Worm (Caenorhabditis elegans) whole organism, L2 larva: ENCODE data around the gene rpt-6.

Experiments
- C34F6.9 ChIP-seq: fragments of 150-350 bp; optimal IDR thresholded peaks from 2 replicates; lab custom pipeline; 2014; ENCODE audit warnings: missing biosample characterization, missing genetic modification characterization
- F13H6.1 ChIP-seq: sonication (generic microtip); optimal IDR thresholded peaks from 2 replicates; lab custom pipeline; 2016; ENCODE audit warnings: missing genetic modification characterization, missing compliant biosample characterization
- R02D3.7 ChIP-seq: fragments of 150-350 bp; optimal IDR thresholded peaks from 2 replicates; lab custom pipeline; 2014; ENCODE audit warnings: missing biosample characterization, missing genetic modification characterization
- Y55F3AM.14 ChIP-seq: fragments of 200-800 bp; sonication (Bioruptor generic); optimal IDR thresholded peaks from 2 replicates; lab custom pipeline; 2018; ENCODE audit warnings: mild to moderate bottlenecking, missing genetic modification characterization, missing compliant biosample characterization
- ZK546.5 ChIP-seq: sonication (generic microtip); optimal IDR thresholded peaks from 2 replicates; lab custom pipeline; 2017; ENCODE audit warnings: missing biosample characterization, missing genetic modification characterization
- alr-1 ChIP-seq: fragments of 150-350 bp; optimal IDR thresholded peaks from 2 replicates; lab custom pipeline; 2014; ENCODE audit warnings: missing biosample characterization, missing genetic modification characterization
- ama-1 ChIP-seq: fragments of 150-350 bp; optimal IDR thresholded peaks from 2 replicates; lab custom pipeline; 2018; ENCODE audit warnings: inconsistent platforms
- blmp-1 ChIP-seq: sonication (generic microtip); optimal IDR thresholded peaks from 2 replicates; lab custom pipeline; 2017; ENCODE audit warnings: missing genetic modification characterization, mild to moderate bottlenecking, missing compliant biosample characterization, antibody characterized with exemption, moderate library complexity; ENCODE audit not compliant: insufficient read depth
- ceh-16 ChIP-seq: fragments of 150-350 bp; optimal IDR thresholded peaks from 2 replicates; lab custom pipeline; 2014; ENCODE audit warnings: missing biosample characterization, missing genetic modification characterization
- crh-2 ChIP-seq: sonication (generic microtip); optimal IDR thresholded peaks from 2 replicates; lab custom pipeline; 2017; ENCODE audit warnings: missing biosample characterization, missing genetic modification characterization
- dmd-4 ChIP-seq: sonication (generic microtip); optimal IDR thresholded peaks from 2 replicates; lab custom pipeline; 2017; ENCODE audit warnings: missing biosample characterization, missing genetic modification characterization
- egl-27 ChIP-seq: sonication (generic microtip); optimal IDR thresholded peaks from 3 replicates; lab custom pipeline; 2017; ENCODE audit warnings: missing biosample characterization, missing genetic modification reagents, missing genetic modification characterization
- elt-1 ChIP-seq: fragments of 150-350 bp; optimal IDR thresholded peaks from 2 replicates; lab custom pipeline; 2014; ENCODE audit warnings: missing biosample characterization, missing genetic modification characterization
- elt-3 ChIP-seq: sonication (generic microtip); optimal IDR thresholded peaks from 2 replicates; lab custom pipeline; 2017; ENCODE audit warnings: missing biosample characterization, missing genetic modification characterization
- fos-1 ChIP-seq: fragments of 150-350 bp; optimal IDR thresholded peaks from 2 replicates; lab custom pipeline; 2014; ENCODE audit warnings: missing biosample characterization, missing genetic modification characterization
- gmeb-1 ChIP-seq: fragments of 150-350 bp; optimal IDR thresholded peaks from 2 replicates; lab custom pipeline; 2014; ENCODE audit warnings: missing biosample characterization, missing genetic modification characterization
- lin-11 ChIP-seq: fragments of 150-350 bp; sonication (generic microtip); optimal IDR thresholded peaks from 2 replicates; lab custom pipeline; 2014; ENCODE audit warnings: missing biosample characterization, missing genetic modification characterization, inconsistent platforms, mixed read lengths
- lin-13 ChIP-seq: fragments of 150-350 bp; optimal IDR thresholded peaks from 2 replicates; lab custom pipeline; 2014; ENCODE audit warnings: missing biosample characterization, missing genetic modification reagents, missing genetic modification characterization
- lin-39 ChIP-seq: fragments of 150-350 bp; optimal IDR thresholded peaks from 2 replicates; lab custom pipeline; 2014; ENCODE audit warnings: missing biosample characterization, missing genetic modification reagents, missing genetic modification characterization
- lsy-2 ChIP-seq, 2 experiments: fragments of 150-350 bp in 1 of 2; sonication (generic microtip) in 1 of 2; optimal IDR thresholded peaks; 2 replicates each; lab custom pipeline; 2014 to 2017; ENCODE audit warnings: missing biosample characterization in 2 of 2, missing genetic modification characterization in 2 of 2
- mab-5 ChIP-seq: fragments of 150-350 bp; optimal IDR thresholded peaks from 2 replicates; lab custom pipeline; 2014; ENCODE audit warnings: missing biosample characterization, missing genetic modification characterization
- mbf-1 ChIP-seq: sonication (generic microtip); optimal IDR thresholded peaks from 2 replicates; lab custom pipeline; 2017; ENCODE audit warnings: missing biosample characterization, missing genetic modification characterization
- nhr-10 ChIP-seq: sonication (generic microtip); optimal IDR thresholded peaks from 2 replicates; lab custom pipeline; 2017; ENCODE audit warnings: missing biosample characterization, missing genetic modification characterization
- nhr-11 ChIP-seq: fragments of 150-350 bp; optimal IDR thresholded peaks from 2 replicates; lab custom pipeline; 2014; ENCODE audit warnings: missing biosample characterization, missing genetic modification characterization
- nhr-12 ChIP-seq: fragments of 150-350 bp; optimal IDR thresholded peaks from 2 replicates; lab custom pipeline; 2014; ENCODE audit warnings: missing biosample characterization, missing genetic modification characterization
- nhr-129 ChIP-seq: fragments of 150-350 bp; optimal IDR thresholded peaks from 2 replicates; lab custom pipeline; 2014; ENCODE audit warnings: missing biosample characterization, missing genetic modification characterization
- nhr-21 ChIP-seq: fragments of 150-350 bp; optimal IDR thresholded peaks from 2 replicates; lab custom pipeline; 2014; ENCODE audit warnings: missing biosample characterization, missing genetic modification characterization
- nhr-23 ChIP-seq: fragments of 150-350 bp; optimal IDR thresholded peaks from 2 replicates; lab custom pipeline; 2014; ENCODE audit warnings: missing biosample characterization, missing genetic modification reagents, missing genetic modification characterization
- nhr-25 ChIP-seq: fragments of 150-350 bp; sonication (generic microtip); optimal IDR thresholded peaks from 3 replicates; lab custom pipeline; 2014; ENCODE audit warnings: missing biosample characterization, missing genetic modification characterization
- nhr-6 ChIP-seq: fragments of 150-350 bp; optimal IDR thresholded peaks from 2 replicates; lab custom pipeline; 2014; ENCODE audit warnings: missing biosample characterization, missing genetic modification characterization
- nhr-77 ChIP-seq: fragments of 150-350 bp; optimal IDR thresholded peaks from 2 replicates; lab custom pipeline; 2014; ENCODE audit warnings: missing biosample characterization, missing genetic modification characterization
- peb-1 ChIP-seq: fragments of 150-350 bp; optimal IDR thresholded peaks from 2 replicates; lab custom pipeline; 2014; ENCODE audit warnings: missing biosample characterization, missing genetic modification characterization
- sem-4 ChIP-seq: fragments of 150-350 bp; optimal IDR thresholded peaks from 2 replicates; lab custom pipeline; 2014; ENCODE audit warnings: missing biosample characterization, missing genetic modification reagents, missing genetic modification characterization
- sma-3 ChIP-seq: sonication (generic microtip); optimal IDR thresholded peaks from 2 replicates; lab custom pipeline; 2016; ENCODE audit warnings: missing genetic modification reagents, missing genetic modification characterization, missing compliant biosample characterization
- sma-9 ChIP-seq, 2 experiments: fragments of 150-350 bp in 1 of 2; sonication (generic microtip) in 1 of 2; optimal IDR thresholded peaks; 2 replicates each; lab custom pipeline; 2014 to 2016; ENCODE audit warnings: missing genetic modification characterization in 2 of 2, mild to moderate bottlenecking in 1 of 2, missing biosample characterization in 1 of 2, missing compliant biosample characterization in 1 of 2, missing genetic modification reagents in 1 of 2, moderate library complexity in 1 of 2
- snpc-4 ChIP-seq: fragments of 150-350 bp; optimal IDR thresholded peaks from 2 replicates; lab custom pipeline; 2014; ENCODE audit warnings: missing biosample characterization, missing genetic modification characterization
- unc-39 ChIP-seq: fragments of 150-350 bp; optimal IDR thresholded peaks from 2 replicates; lab custom pipeline; 2014; ENCODE audit warnings: missing biosample characterization, missing genetic modification characterization
- unc-55 ChIP-seq: fragments of 150-350 bp; sonication (generic microtip); optimal IDR thresholded peaks from 3 replicates; lab custom pipeline; 2014; ENCODE audit warnings: missing biosample characterization, missing genetic modification reagents, missing genetic modification characterization
- unc-62 ChIP-seq: fragments of 150-350 bp; optimal IDR thresholded peaks from 2 replicates; lab custom pipeline; 2014; ENCODE audit warnings: missing biosample characterization, missing genetic modification reagents, missing genetic modification characterization
- zag-1 ChIP-seq: fragments of 150-350 bp; optimal IDR thresholded peaks from 2 replicates; lab custom pipeline; 2014; ENCODE audit warnings: missing biosample characterization, missing genetic modification characterization
- ztf-1 ChIP-seq: fragments of 200-800 bp; sonication (Bioruptor generic); conservative IDR thresholded peaks from 2 replicates; pipeline ENCODE4 v1.3.6; 2022; ENCODE audit warnings: missing genetic modification characterization, missing compliant biosample characterization
- ztf-11 ChIP-seq: sonication (generic microtip); optimal IDR thresholded peaks from 2 replicates; lab custom pipeline; 2017; ENCODE audit warnings: missing biosample characterization, missing genetic modification characterization
- ztf-4 ChIP-seq: fragments of 150-350 bp; optimal IDR thresholded peaks from 2 replicates; lab custom pipeline; 2014; ENCODE audit warnings: missing biosample characterization, missing genetic modification characterization

The rpt-6 gene

DNA sequence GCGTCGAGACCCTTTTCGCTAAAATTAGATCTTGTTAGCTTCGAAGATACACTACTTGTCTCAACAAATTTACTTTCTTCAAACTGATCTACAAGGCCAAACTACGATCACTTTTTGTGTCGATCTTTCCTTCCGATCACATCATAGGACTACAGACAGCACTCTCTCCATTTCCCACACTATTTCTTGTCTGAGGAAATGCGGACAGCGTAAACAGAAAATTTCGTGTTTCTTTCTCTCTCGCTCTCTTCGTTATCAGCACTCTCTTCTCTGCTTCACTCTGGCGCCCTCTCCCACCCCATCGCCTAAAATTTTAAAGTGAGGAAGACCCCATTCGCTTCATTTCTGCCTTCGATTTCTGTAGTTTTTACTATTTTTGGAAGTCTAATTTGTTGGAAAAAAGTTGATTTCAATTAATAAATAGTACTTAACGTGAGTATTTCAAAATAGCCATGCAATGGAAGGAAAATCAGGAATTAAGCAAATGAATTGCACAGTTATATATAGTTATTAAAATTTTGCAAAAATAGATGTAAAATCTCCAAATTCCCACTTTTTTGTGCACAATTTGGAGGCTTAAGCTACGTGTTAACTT is 34.8 kb upstream of the rpt-6 start:
- TF ChIP-seq crh-2 (tag; lab: Kevin White, UChicago) (peak; percentile 64), ztf-11 (no peak), nhr-25 (tag; lab: Kevin White, UChicago) (peak; percentile 76), gmeb-1 (peak; percentile 67), nhr-21 (tag; lab: Kevin White, UChicago) (peak; percentile 22), lin-13 (GFP tag; lab: Kevin White, UChicago) (peak; percentile 35), fos-1 (tag; lab: Kevin White, UChicago) (peak; percentile 94), sma-9 (GFP tag; optimal IDR thresholded peaks at IDR 0.05; lab: Kevin White, UChicago) (peak; percentile 77), sma-9 (tag; optimal IDR thresholded peaks at IDR 0.05; lab: Kevin White, UChicago) (no peak), elt-3 (no peak), dmd-4 (tag; lab: Kevin White, UChicago) (no peak), blmp-1 (peak; percentile 63), unc-55 (GFP tag; lab: Kevin White, UChicago) (peak; percentile 63), ZK546.5 (tag; lab: Kevin White, UChicago) (no peak), lsy-2 (tag; optimal IDR thresholded peaks at IDR 0.05; lab: Kevin White, UChicago) (peak; percentile 47 to 73), zag-1 (peak; percentile 4), C34F6.9 (tag; lab: Kevin White, UChicago) (peak; percentile 81), nhr-129 (tag; lab: Kevin White, UChicago) (peak; percentile 91), snpc-4 (tag; lab: Kevin White, UChicago) (peak; percentile 53), sma-3 (peak; percentile 73), mab-5 (no peak), sem-4 (peak; percentile 83), nhr-23 (no peak), F13H6.1 (peak; percentile 80), egl-27 (tag; lab: Kevin White, UChicago) (peak; percentile 70)
- TF ChIP-seq, all 48 proteins: peak for 18

ce11 chrIII:12344940-12345339 is 25.3 kb upstream of the rpt-6 start:
- TF ChIP-seq nhr-10 (tag; lab: Kevin White, UChicago) (no peak), nhr-25 (tag; lab: Kevin White, UChicago) (no peak), lsy-2 (tag; optimal IDR thresholded peaks at IDR 0.05; lab: Kevin White, UChicago) (peak in 1 of 2 experiments; percentile 53)

DNA sequence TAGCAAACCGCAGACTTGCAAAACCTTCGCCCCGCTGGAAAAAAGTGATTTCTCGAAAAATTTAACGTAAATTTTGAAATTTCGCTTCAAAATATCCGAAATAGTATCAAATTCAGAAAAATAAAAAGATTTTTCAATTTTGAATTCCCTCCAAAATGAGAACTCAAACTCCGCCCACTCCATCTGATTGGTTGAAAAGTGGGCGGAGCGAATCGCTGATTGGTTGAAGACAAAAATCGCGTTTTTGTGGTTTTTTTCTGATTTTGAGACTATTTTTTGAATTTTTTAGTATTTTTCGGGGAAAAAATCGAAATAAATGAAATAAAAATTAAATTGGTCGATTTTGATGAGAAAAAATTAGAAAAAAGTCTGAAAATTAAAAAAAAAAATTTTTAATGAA is 21.2 kb upstream of the rpt-6 start:
- TF ChIP-seq lsy-2 (tag; optimal IDR thresholded peaks at IDR 0.05; lab: Kevin White, UChicago) (no peak), snpc-4 (tag; lab: Kevin White, UChicago) (no peak), sma-3 (no peak)

DNA sequence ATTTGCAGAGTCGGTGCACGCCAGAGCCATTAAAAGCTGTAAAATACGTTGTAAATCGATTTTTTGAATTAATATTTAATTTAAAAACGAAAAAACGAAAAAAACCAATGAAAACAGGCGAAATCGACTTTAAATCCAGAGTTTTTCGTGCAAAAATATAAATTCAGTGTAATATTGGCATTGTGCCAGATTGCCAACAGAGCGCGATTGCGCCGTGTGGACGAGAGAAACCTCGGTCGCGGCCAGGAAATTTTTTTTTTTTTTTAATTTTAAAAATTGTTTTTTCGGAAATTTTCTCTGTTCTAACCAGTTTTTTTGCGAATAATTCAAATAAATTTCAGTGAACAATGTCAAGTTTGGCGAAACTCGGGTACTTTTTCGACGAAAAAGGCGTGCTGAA is 19.0 kb upstream of the rpt-6 start, which contains the start of the genes pph-4.1 and Y75B8A.31:
Gene pph-4.1, minus strand, starts transcription at position 36 of the 400 bp plus-strand sequence.
Gene Y75B8A.31, plus strand, starts transcription at position 342 of the 400 bp plus-strand sequence.
- no peak for TF ChIP-seq nhr-12 (tag; lab: Kevin White, UChicago)
- no peak for TF ChIP-seq zag-1
- TF ChIP-seq lin-39 (tag; lab: Kevin White, UChicago), result no peak
- peak; percentile 57 for TF ChIP-seq nhr-6
- TF ChIP-seq ztf-1 (GFP tag; lab: Robert Waterston, UW), result no peak
- no peak for TF ChIP-seq unc-62
- TF ChIP-seq elt-3, result no peak
- peak; percentile 87 for TF ChIP-seq sma-9 (GFP tag; optimal IDR thresholded peaks at IDR 0.05; lab: Kevin White, UChicago)
- no peak for TF ChIP-seq sma-9 (tag; optimal IDR thresholded peaks at IDR 0.05; lab: Kevin White, UChicago)
- peak; percentile 86 for TF ChIP-seq gmeb-1
- no peak for TF ChIP-seq nhr-23
- TF ChIP-seq F13H6.1, result peak; percentile 86
- peak; percentile 11 for TF ChIP-seq blmp-1
- TF ChIP-seq nhr-10 (tag; lab: Kevin White, UChicago), result no peak
- TF ChIP-seq alr-1 (tag; lab: Kevin White, UChicago), result no peak
- TF ChIP-seq nhr-25 (tag; lab: Kevin White, UChicago), result peak; percentile 85
- TF ChIP-seq lsy-2 (tag; optimal IDR thresholded peaks at IDR 0.05; lab: Kevin White, UChicago), result peak; percentile 75 to 91
- TF ChIP-seq nhr-129 (tag; lab: Kevin White, UChicago), result peak; percentile 32
- TF ChIP-seq mab-5, result peak; percentile 49
- peak; percentile 89 for TF ChIP-seq lin-13 (GFP tag; lab: Kevin White, UChicago)
- no peak for TF ChIP-seq nhr-11
- peak; percentile 90 for TF ChIP-seq sma-3
- TF ChIP-seq Y55F3AM.14 (GFP tag; lab: Kevin White, UChicago), result no peak
- peak; percentile 78 for TF ChIP-seq crh-2 (tag; lab: Kevin White, UChicago)
- TF ChIP-seq lin-11 (tag; lab: Kevin White, UChicago), result peak; percentile 71
- TF ChIP-seq ZK546.5 (tag; lab: Kevin White, UChicago), result peak; percentile 28
- TF ChIP-seq sem-4, result peak; percentile 94
- TF ChIP-seq snpc-4 (tag; lab: Kevin White, UChicago), result peak; percentile 65
- no peak for TF ChIP-seq ama-1
- no peak for TF ChIP-seq R02D3.7 (tag; lab: Kevin White, UChicago)
- peak; percentile 93 for TF ChIP-seq C34F6.9 (tag; lab: Kevin White, UChicago)
- no peak for TF ChIP-seq dmd-4 (tag; lab: Kevin White, UChicago)
- TF ChIP-seq peb-1 (tag; lab: Kevin White, UChicago), result no peak
- no peak for TF ChIP-seq elt-1 (tag; lab: Kevin White, UChicago)
- TF ChIP-seq mbf-1 (tag; lab: Kevin White, UChicago), result no peak
- no peak for TF ChIP-seq unc-39
- TF ChIP-seq nhr-21 (tag; lab: Kevin White, UChicago), result peak; percentile 61
- no peak for TF ChIP-seq ceh-16
- peak; percentile 35 for TF ChIP-seq egl-27 (tag; lab: Kevin White, UChicago)
- peak; percentile 26 for TF ChIP-seq ztf-4
- TF ChIP-seq nhr-77 (tag; lab: Kevin White, UChicago), result no peak
